Fruit fly (Drosophila melanogaster) whole organism, adult: ENCODE results near the gene CG4822.

Experiments
- CG12768 ChIP-seq: fragments of 200-800 bp; sonication (Bioruptor generic); optimal IDR thresholded peaks from 2 replicates; lab custom pipeline; 2017; ENCODE audit warnings: missing biosample characterization, missing genetic modification characterization, mild to moderate bottlenecking, moderate library complexity, missing genetic modification reagents
- CG14711 ChIP-seq: fragments of 200-800 bp; sonication (Bioruptor generic); optimal IDR thresholded peaks from 2 replicates; lab custom pipeline; 2018; ENCODE audit warnings: missing biosample characterization, mild to moderate bottlenecking, missing genetic modification characterization, moderate library complexity
- CG1620 ChIP-seq: fragments of 200-800 bp; sonication (Bioruptor generic); optimal IDR thresholded peaks from 2 replicates; lab custom pipeline; 2016; ENCODE audit warnings: missing biosample characterization, missing genetic modification characterization
- CG33017 ChIP-seq: fragments of 200-800 bp; sonication (Bioruptor generic); optimal IDR thresholded peaks from 2 replicates; lab custom pipeline; 2018; ENCODE audit warnings: missing biosample characterization, mild to moderate bottlenecking, missing genetic modification characterization, moderate library complexity
- CG7101 ChIP-seq: fragments of 200-800 bp; sonication (Bioruptor generic); optimal IDR thresholded peaks from 2 replicates; lab custom pipeline; 2018; ENCODE audit warnings: missing biosample characterization, mild to moderate bottlenecking, missing genetic modification characterization, moderate library complexity
- Clk ChIP-seq: fragments of 200-800 bp; sonication (Bioruptor generic); optimal IDR thresholded peaks from 2 replicates; lab custom pipeline; 2017; ENCODE audit warnings: missing biosample characterization, missing genetic modification characterization
- Crg-1 ChIP-seq: fragments of 200-800 bp; sonication (Bioruptor generic); optimal IDR thresholded peaks from 2 replicates; lab custom pipeline; 2016; ENCODE audit warnings: missing biosample characterization, missing genetic modification characterization
- Hr96 ChIP-seq: fragments of 200-800 bp; sonication (Bioruptor generic); optimal IDR thresholded peaks from 2 replicates; lab custom pipeline; 2016; ENCODE audit warnings: missing biosample characterization, missing genetic modification characterization
- kay ChIP-seq: fragments of 200-800 bp; sonication (Bioruptor generic); peaks from one replicate; lab custom pipeline; 2016; ENCODE audit warnings: missing biosample characterization, missing genetic modification characterization, borderline replicate concordance
- ovo ChIP-seq: fragments of 200-800 bp; sonication (Bioruptor generic); optimal IDR thresholded peaks from 2 replicates; lab custom pipeline; 2016; ENCODE audit warnings: missing biosample characterization, missing genetic modification characterization
- pad ChIP-seq: fragments of 200-800 bp; sonication (Bioruptor generic); optimal IDR thresholded peaks from 3 replicates; lab custom pipeline; 2017; ENCODE audit warnings: missing biosample characterization, missing genetic modification characterization, mild to moderate bottlenecking, moderate library complexity, missing genetic modification reagents

dm6 chr2L:136747-137709 is 15.5 kb upstream of the CG4822 start:
- TF ChIP-seq CG14711, result no peak
- peak; percentile 11 for TF ChIP-seq CG12768 (GFP tag; lab: Kevin White, UChicago)
- TF ChIP-seq kay (GFP tag; lab: Kevin White, UChicago), result peak; percentile 84
- TF ChIP-seq ovo (GFP tag; lab: Kevin White, UChicago), result no peak
- TF ChIP-seq Hr96, result no peak
- no peak for TF ChIP-seq CG7101
- TF ChIP-seq Crg-1 (GFP tag; lab: Kevin White, UChicago), result no peak
- TF ChIP-seq Clk (GFP tag; lab: Kevin White, UChicago), result no peak
- no peak for TF ChIP-seq pad (GFP tag; lab: Kevin White, UChicago)
- TF ChIP-seq CG33017 (tag; lab: Kevin White, UChicago), result no peak
- no peak for TF ChIP-seq CG1620 (GFP tag; lab: Kevin White, UChicago)
